Fruit fly (Drosophila melanogaster) whole organism, embryonic: ENCODE data around the gene Mrm2.
A peak's percentile ranks its signal among the peaks of the same experiment; 100 is the strongest.

ENCODE experiments used
- Awh ChIP-seq: fragments of 200-800 bp; sonication (Bioruptor generic); IDR thresholded peaks from 2 replicates; pipeline ENCODE4, ENCODE4 v1.3.6; 2022; ENCODE audit warnings: missing biosample characterization, missing genetic modification characterization
- B-H1 ChIP-seq: fragments of 200-800 bp; sonication (Bioruptor generic); IDR thresholded peaks from 3 replicates; pipeline ENCODE4 v1.3.6; 2022; ENCODE audit warnings: missing biosample characterization, missing genetic modification characterization
- Bteb2 ChIP-seq: fragments of 200-800 bp; sonication (Bioruptor generic); optimal IDR thresholded peaks from 2 replicates; lab custom pipeline; 2016; ENCODE audit warnings: missing biosample characterization, missing genetic modification characterization
- C15 ChIP-seq: fragments of 200-800 bp; sonication (Bioruptor generic); IDR thresholded peaks from 3 replicates; pipeline ENCODE4 v1.3.6; 2022; ENCODE audit warnings: missing biosample characterization, missing genetic modification characterization
- CG10366 ChIP-seq: fragments of 200-800 bp; sonication (Bioruptor generic); IDR thresholded peaks from 2 replicates; pipeline ENCODE4 v1.3.6; 2022; ENCODE audit warnings: missing biosample characterization, missing genetic modification characterization
- CG12071 ChIP-seq: fragments of 200-800 bp; sonication (Bioruptor generic); optimal IDR thresholded peaks from 3 replicates; lab custom pipeline; 2018; ENCODE audit warnings: missing biosample characterization, mild to moderate bottlenecking, missing genetic modification characterization
- CG12659 ChIP-seq: fragments of 200-800 bp; sonication (Bioruptor generic); optimal IDR thresholded peaks from 3 replicates; lab custom pipeline; 2017; ENCODE audit warnings: mild to moderate bottlenecking, missing biosample characterization, missing genetic modification reagents, missing genetic modification characterization
- CG13123 ChIP-seq: fragments of 200-800 bp; sonication (Bioruptor generic); optimal IDR thresholded peaks from 2 replicates; lab custom pipeline; 2016; ENCODE audit warnings: missing biosample characterization, missing genetic modification characterization
- CG15479 ChIP-seq: fragments of 200-800 bp; sonication (Bioruptor generic); optimal IDR thresholded peaks from 3 replicates; lab custom pipeline; 2019; ENCODE audit warnings: missing biosample characterization, mild to moderate bottlenecking, missing genetic modification characterization, moderate library complexity
- CG1603 ChIP-seq: fragments of 200-800 bp; sonication (Bioruptor generic); optimal IDR thresholded peaks from 2 replicates; lab custom pipeline; 2019; ENCODE audit warnings: missing biosample characterization, mild to moderate bottlenecking, missing genetic modification characterization, moderate library complexity
- CG17361 ChIP-seq: fragments of 200-800 bp; sonication (Bioruptor generic); IDR thresholded peaks from 3 replicates; pipeline ENCODE4 v1.3.6; 2022; ENCODE audit warnings: missing biosample characterization, missing genetic modification characterization
- CG17568 ChIP-seq: fragments of 200-800 bp; sonication (Bioruptor generic); optimal IDR thresholded peaks from 2 replicates; lab custom pipeline; 2018; ENCODE audit warnings: missing biosample characterization, mild to moderate bottlenecking, missing genetic modification characterization, moderate library complexity
- CG17612 ChIP-seq: fragments of 200-800 bp; sonication (Bioruptor generic); IDR thresholded peaks from 2 replicates; pipeline ENCODE4 v1.3.6; 2022; ENCODE audit warnings: missing biosample characterization, missing genetic modification characterization
- CG32767 ChIP-seq: fragments of 200-800 bp; sonication (Bioruptor generic); IDR thresholded peaks from 2 replicates; pipeline ENCODE4 v1.3.6; 2022; ENCODE audit warnings: missing biosample characterization, missing genetic modification characterization
- CG3838 ChIP-seq: fragments of 200-800 bp; sonication (Bioruptor generic); optimal IDR thresholded peaks from 3 replicates; lab custom pipeline; 2016; ENCODE audit warnings: missing biosample characterization, missing genetic modification characterization
- CG4820 ChIP-seq: fragments of 200-800 bp; sonication (Bioruptor generic); optimal IDR thresholded peaks from 3 replicates; lab custom pipeline; 2016; ENCODE audit warnings: missing biosample characterization, missing genetic modification characterization
- CG6254 ChIP-seq: fragments of 200-800 bp; sonication (Bioruptor generic); optimal IDR thresholded peaks from 3 replicates; lab custom pipeline; 2017; ENCODE audit warnings: mild to moderate bottlenecking, missing biosample characterization, missing genetic modification reagents, missing genetic modification characterization
- CG7786 ChIP-seq: fragments of 200-800 bp; sonication (Bioruptor generic); optimal IDR thresholded peaks from 2 replicates; lab custom pipeline; 2016; ENCODE audit warnings: missing biosample characterization, missing genetic modification characterization
- CG7928 ChIP-seq: fragments of 200-800 bp; sonication (Bioruptor generic); optimal IDR thresholded peaks from 2 replicates; lab custom pipeline; 2017; ENCODE audit warnings: missing biosample characterization, mild to moderate bottlenecking, missing genetic modification characterization
- CG8924 ChIP-seq: fragments of 200-800 bp; optimal IDR thresholded peaks from 3 replicates; lab custom pipeline; 2019; ENCODE audit warnings: missing biosample characterization, mild to moderate bottlenecking, missing genetic modification characterization, moderate library complexity
- CG9727 ChIP-seq: fragments of 200-800 bp; sonication (Bioruptor generic); optimal IDR thresholded peaks from 3 replicates; lab custom pipeline; 2017; ENCODE audit warnings: missing biosample characterization, mild to moderate bottlenecking, missing genetic modification characterization
- CG9876 ChIP-seq: fragments of 200-800 bp; sonication (Bioruptor generic); optimal IDR thresholded peaks from 2 replicates; lab custom pipeline; 2016; ENCODE audit warnings: missing biosample characterization, missing genetic modification characterization
- CoRest ChIP-seq: fragments of 200-800 bp; sonication (Bioruptor generic); optimal IDR thresholded peaks from 3 replicates; lab custom pipeline; 2018; ENCODE audit warnings: missing biosample characterization, mild to moderate bottlenecking, missing genetic modification characterization, moderate library complexity
- Dbx ChIP-seq: fragments of 200-800 bp; sonication (Bioruptor generic); IDR thresholded peaks from 3 replicates; pipeline ENCODE4 v1.3.6; 2022; ENCODE audit warnings: missing biosample characterization, missing genetic modification characterization
- Dek ChIP-seq: fragments of 200-800 bp; sonication (Bioruptor generic); optimal IDR thresholded peaks from 3 replicates; lab custom pipeline; 2019; ENCODE audit warnings: missing biosample characterization, mild to moderate bottlenecking, missing genetic modification characterization, moderate library complexity
- Gug ChIP-seq: fragments of 200-800 bp; sonication (Bioruptor generic); IDR thresholded peaks from 4 replicates; pipeline ENCODE4 v1.3.6; 2022; ENCODE audit warnings: missing biosample characterization, missing genetic modification characterization
- Mrtf ChIP-seq: fragments of 200-800 bp; sonication (Bioruptor generic); IDR thresholded peaks from 3 replicates; pipeline ENCODE4 v1.3.6; 2022; ENCODE audit warnings: missing biosample characterization, missing genetic modification characterization
- Myb ChIP-seq: fragments of 200-800 bp; sonication (Bioruptor generic); optimal IDR thresholded peaks from 2 replicates; lab custom pipeline; 2016; ENCODE audit warnings: missing biosample characterization, missing genetic modification characterization
- NC2α ChIP-seq: fragments of 200-800 bp; sonication (Bioruptor generic); optimal IDR thresholded peaks from 2 replicates; lab custom pipeline; 2016; ENCODE audit warnings: missing biosample characterization, missing genetic modification characterization
- Neu2 ChIP-seq: fragments of 200-800 bp; sonication (Bioruptor generic); optimal IDR thresholded peaks from 3 replicates; lab custom pipeline; 2016; ENCODE audit warnings: missing biosample characterization, missing genetic modification characterization, borderline replicate concordance
- Nf-YA ChIP-seq: fragments of 200-800 bp; sonication (Bioruptor generic); IDR thresholded peaks from 2 replicates; pipeline ENCODE4 v1.3.6; 2022; ENCODE audit warnings: missing biosample characterization, missing genetic modification characterization
- Optix ChIP-seq: fragments of 200-800 bp; sonication (Bioruptor generic); IDR thresholded peaks from 3 replicates; pipeline ENCODE4 v1.3.6; 2022; ENCODE audit warnings: missing biosample characterization, missing genetic modification characterization
- Trl ChIP-seq, 3 experiments: fragments of >200 bp in 2 of 3; fragments of 200-800 bp in 1 of 3; sonication (Bioruptor generic) in 1 of 3; optimal IDR thresholded peaks; 2 replicates in 1 of 3; 3 replicates in 2 of 3; lab custom pipeline; 2016 to 2017; ENCODE audit warnings: missing biosample characterization in 1 of 3, missing genetic modification characterization in 1 of 3
- Xrp1 ChIP-seq: fragments of 200-800 bp; sonication (Bioruptor generic); IDR thresholded peaks from 2 replicates; pipeline ENCODE4 v1.3.6; 2022; ENCODE audit warnings: missing biosample characterization, missing genetic modification characterization
- abd-A ChIP-seq: fragments of 200-800 bp; sonication (Bioruptor generic); optimal IDR thresholded peaks from 3 replicates; lab custom pipeline; 2019; ENCODE audit warnings: missing biosample characterization, mild to moderate bottlenecking, missing genetic modification characterization, moderate library complexity
- caup ChIP-seq: fragments of 200-800 bp; sonication (Bioruptor generic); optimal IDR thresholded peaks from 3 replicates; lab custom pipeline; 2017; ENCODE audit warnings: missing biosample characterization, mild to moderate bottlenecking, missing genetic modification characterization, moderate library complexity; ENCODE audit not compliant: severe bottlenecking
- cg ChIP-seq: fragments of 200-800 bp; sonication (Bioruptor generic); optimal IDR thresholded peaks from 3 replicates; lab custom pipeline; 2019; ENCODE audit warnings: missing biosample characterization, mild to moderate bottlenecking, missing genetic modification characterization, moderate library complexity
- dm ChIP-seq: fragments of 200-800 bp; sonication (Bioruptor generic); optimal IDR thresholded peaks from 3 replicates; lab custom pipeline; 2016; ENCODE audit warnings: missing biosample characterization, missing genetic modification characterization
- fru ChIP-seq: fragments of >200 bp; optimal IDR thresholded peaks from 2 replicates; lab custom pipeline; 2017
- gcm ChIP-seq: fragments of 200-800 bp; sonication (Bioruptor generic); optimal IDR thresholded peaks from 2 replicates; lab custom pipeline; 2019; ENCODE audit warnings: missing biosample characterization, mild to moderate bottlenecking, missing genetic modification characterization, moderate library complexity
- gcm2 ChIP-seq: fragments of 200-800 bp; sonication (Bioruptor generic); optimal IDR thresholded peaks from 2 replicates; lab custom pipeline; 2016; ENCODE audit warnings: missing biosample characterization, missing genetic modification characterization
- inv ChIP-seq: fragments of 200-800 bp; sonication (Bioruptor generic); IDR thresholded peaks from 2 replicates; pipeline ENCODE4 v1.3.6; 2022; ENCODE audit warnings: missing biosample characterization, missing genetic modification characterization; ENCODE audit not compliant: partially characterized antibody
- jigr1 ChIP-seq: fragments of 200-800 bp; sonication (Bioruptor generic); IDR thresholded peaks from 3 replicates; pipeline ENCODE4 v1.3.6; 2022; ENCODE audit warnings: missing biosample characterization, missing genetic modification characterization
- nerfin-1 ChIP-seq: fragments of 200-800 bp; sonication (Bioruptor generic); optimal IDR thresholded peaks from 3 replicates; lab custom pipeline; 2019; ENCODE audit warnings: missing biosample characterization, mild to moderate bottlenecking, missing genetic modification characterization, moderate library complexity
- pzg ChIP-seq: fragments of 200-800 bp; sonication (Bioruptor generic); optimal IDR thresholded peaks from 3 replicates; lab custom pipeline; 2018; ENCODE audit warnings: missing biosample characterization, mild to moderate bottlenecking, missing genetic modification characterization, moderate library complexity
- ro ChIP-seq: fragments of 200-800 bp; sonication (Bioruptor generic); IDR thresholded peaks from 2 replicates; pipeline ENCODE4 v1.3.6; 2022; ENCODE audit warnings: missing biosample characterization, missing genetic modification characterization
- twi ChIP-seq: fragments of 200-800 bp; optimal IDR thresholded peaks from 2 replicates; lab custom pipeline; 2019; ENCODE audit warnings: missing biosample characterization, mild to moderate bottlenecking, missing genetic modification characterization, moderate library complexity
- unc-4 ChIP-seq: fragments of 200-800 bp; sonication (Bioruptor generic); IDR thresholded peaks from 2 replicates; pipeline ENCODE4 v1.3.6; 2022; ENCODE audit warnings: missing biosample characterization, missing genetic modification characterization; ENCODE audit not compliant: partially characterized antibody
- zen ChIP-seq: fragments of 200-800 bp; sonication (Bioruptor generic); optimal IDR thresholded peaks from 3 replicates; lab custom pipeline; 2018; ENCODE audit warnings: missing biosample characterization, mild to moderate bottlenecking, missing genetic modification characterization, moderate library complexity
- zen2 ChIP-seq: fragments of 200-800 bp; sonication (Bioruptor generic); IDR thresholded peaks from 3 replicates; pipeline ENCODE4 v1.3.6; 2022; ENCODE audit warnings: missing biosample characterization, missing genetic modification characterization; ENCODE audit not compliant: partially characterized antibody

Gene Mrm2

dm6 chr3R:19889603-19890187, 28.3 kb downstream of the Mrm2 start (continued):
- TF ChIP-seq Optix (GFP tag; lab: Robert Waterston, UW) = no peak
- no peak for TF ChIP-seq NC2α (GFP tag; lab: Kevin White, UChicago)
- peak; percentile 78 for TF ChIP-seq CG17361 (GFP tag; lab: Robert Waterston, UW)
- TF ChIP-seq fru (lab: Kevin White, UChicago) = no peak
- TF ChIP-seq jigr1 (GFP tag; lab: Robert Waterston, UW) = no peak
- no peak for TF ChIP-seq Bteb2 (GFP tag; lab: Kevin White, UChicago)
- no peak for TF ChIP-seq inv
- TF ChIP-seq CG10366 (GFP tag; lab: Robert Waterston, UW) = peak; percentile 46; the same call in 1 of the 2 replicates
- TF ChIP-seq Myb = no peak
- peak; percentile 48 for TF ChIP-seq CG4820 (GFP tag; lab: Kevin White, UChicago)
- TF ChIP-seq C15 (GFP tag; lab: Robert Waterston, UW) = no peak
- peak; percentile 78 for TF ChIP-seq CG12659
- no peak for TF ChIP-seq Neu2 (GFP tag; lab: Kevin White, UChicago)
- no peak for TF ChIP-seq CG15479 (GFP tag; lab: Kevin White, UChicago)
- TF ChIP-seq ro (GFP tag; lab: Robert Waterston, UW) = no peak
- TF ChIP-seq CG9876 (GFP tag; lab: Kevin White, UChicago) = no peak
- peak; percentile 43 for TF ChIP-seq abd-A
- TF ChIP-seq gcm (GFP tag; lab: Kevin White, UChicago) = peak; percentile 45
- no peak for TF ChIP-seq gcm2 (GFP tag; lab: Kevin White, UChicago)
- peak; percentile 46; the same call in 1 of the 4 replicates for TF ChIP-seq Gug
- TF ChIP-seq CoRest (tag; lab: Kevin White, UChicago) = peak; percentile 86
- no peak for TF ChIP-seq CG17568 (GFP tag; lab: Kevin White, UChicago)
- peak; percentile 40 for TF ChIP-seq zen (tag; lab: Kevin White, UChicago)
- TF ChIP-seq CG7928 (GFP tag; lab: Kevin White, UChicago) = peak; percentile 50
- TF ChIP-seq unc-4 = no peak
- peak; percentile 86 for TF ChIP-seq caup (GFP tag; lab: Kevin White, UChicago)
- peak; percentile 31 for TF ChIP-seq nerfin-1 (tag; lab: Kevin White, UChicago)
- TF ChIP-seq Dek = peak; percentile 78
- peak; percentile 22; the same call in 1 of the 2 replicates for TF ChIP-seq Nf-YA (GFP tag; lab: Robert Waterston, UW)
- no peak for TF ChIP-seq CG17612
- TF ChIP-seq Mrtf (GFP tag; lab: Robert Waterston, UW) = no peak
- no peak for TF ChIP-seq CG13123 (GFP tag; lab: Kevin White, UChicago)
- TF ChIP-seq pzg (GFP tag; lab: Kevin White, UChicago) = no peak
- peak; percentile 81 for TF ChIP-seq cg (GFP tag; lab: Kevin White, UChicago)
- TF ChIP-seq B-H1 (GFP tag; lab: Robert Waterston, UW) = no peak
- TF ChIP-seq dm (GFP tag; lab: Kevin White, UChicago) = no peak
- peak; percentile 33 for TF ChIP-seq CG12071 (GFP tag; lab: Kevin White, UChicago)
- 0 out of 2 replicates have a peak, but pooled peaks have one; percentile 7 for TF ChIP-seq CG32767 (GFP tag; lab: Robert Waterston, UW)
- no peak for TF ChIP-seq CG7786 (GFP tag; lab: Kevin White, UChicago)
- TF ChIP-seq CG3838 = no peak
- TF ChIP-seq CG1603 = no peak
- TF ChIP-seq CG6254 = peak; percentile 51
- TF ChIP-seq zen2 = no peak
- peak; percentile 24; the same call in 1 of the 2 replicates for TF ChIP-seq Xrp1
- TF ChIP-seq Dbx (GFP tag; lab: Robert Waterston, UW) = peak; percentile 77
- TF ChIP-seq twi = peak; percentile 30
- TF ChIP-seq Trl (optimal IDR thresholded peaks at IDR 0.05; lab: Kevin White, UChicago) = peak; percentile 89 to 95
- no peak for TF ChIP-seq Trl (GFP tag; optimal IDR thresholded peaks at IDR 0.05; lab: Kevin White, UChicago)
- peak; percentile 81 for TF ChIP-seq CG9727
- TF ChIP-seq Awh (GFP tag; lab: Robert Waterston, UW) = no peak
- peak; percentile 87 for TF ChIP-seq CG8924 (tag; lab: Kevin White, UChicago)
